Worm (Caenorhabditis elegans): ENCODE results near the gene E04F6.15.

ce11 chrII:7203110-7203509, 7.0 kb downstream of the E04F6.15 start, which contains the start of gene srd-56:
- TF ChIP-seq him-1 (tag; optimal IDR thresholded peaks at IDR 0.05): no peak
- no peak for TF ChIP-seq W03F9.2 (tag; optimal IDR thresholded peaks at IDR 0.05)
- TF ChIP-seq dao-5 (tag; optimal IDR thresholded peaks at IDR 0.05): no peak

Data from whole organism, L4/young adult.